Worm (Caenorhabditis elegans) whole organism, midembryonic: ENCODE results near the gene ZC84.1.

Source experiments
- T22C8.4 ChIP-seq: fragments of 200-800 bp; sonication (Bioruptor generic); IDR thresholded peaks from 2 replicates; pipeline ENCODE4 v1.3.6; 2022; ENCODE audit warnings: missing genetic modification characterization, missing compliant biosample characterization
- cog-1 ChIP-seq: sonication (generic microtip); optimal IDR thresholded peaks from 2 replicates; lab custom pipeline; 2016; ENCODE audit warnings: missing genetic modification characterization, missing compliant biosample characterization
- flt-1 ChIP-seq: fragments of 200-800 bp; sonication (Bioruptor generic); IDR thresholded peaks from 2 replicates; pipeline ENCODE4 v1.3.6; 2022; ENCODE audit warnings: missing genetic modification characterization, missing compliant biosample characterization
- klf-2 ChIP-seq: fragments of 200-800 bp; sonication (Bioruptor generic); conservative IDR thresholded peaks from 2 replicates; pipeline ENCODE4 v1.3.6; 2022; ENCODE audit warnings: missing genetic modification reagents, missing genetic modification characterization, missing compliant biosample characterization
- med-1 ChIP-seq: sonication (generic microtip); optimal IDR thresholded peaks from 2 replicates; lab custom pipeline; 2017; ENCODE audit warnings: missing genetic modification characterization, mild to moderate bottlenecking, missing compliant biosample characterization, antibody characterized with exemption, missing genetic modification reagents; ENCODE audit not compliant: insufficient read depth
- ref-1 ChIP-seq: fragments of 200-800 bp; sonication (Bioruptor generic); conservative IDR thresholded peaks from 2 replicates; pipeline ENCODE4 v1.3.6; 2022; ENCODE audit warnings: missing genetic modification reagents, missing genetic modification characterization, missing compliant biosample characterization
- tab-1 ChIP-seq: fragments of 200-800 bp; sonication (Bioruptor generic); IDR thresholded peaks from 2 replicates; pipeline ENCODE4 v1.3.6; 2022; ENCODE audit warnings: missing genetic modification characterization, missing compliant biosample characterization
- ztf-23 ChIP-seq: fragments of 200-800 bp; sonication (Bioruptor generic); IDR thresholded peaks from 2 replicates; pipeline ENCODE4 v1.3.6; 2022; ENCODE audit warnings: missing genetic modification reagents, missing genetic modification characterization, missing compliant biosample characterization
- ztf-29 ChIP-seq: fragments of 200-800 bp; sonication (Bioruptor generic); IDR thresholded peaks from 2 replicates; pipeline ENCODE4 v1.3.6; 2022; ENCODE audit warnings: missing genetic modification reagents, missing genetic modification characterization, missing compliant biosample characterization

ce11 chrIII:9162634-9163118 lies 43.4 kb downstream of the ZC84.1 start, which contains the start of gene dgk-3:
- TF ChIP-seq ztf-23 (GFP tag; lab: Robert Waterston, UW), result no peak
- TF ChIP-seq klf-2 (GFP tag; lab: Robert Waterston, UW), result no peak
- no peak for TF ChIP-seq flt-1 (GFP tag; lab: Robert Waterston, UW)
- no peak for TF ChIP-seq med-1 (GFP tag; lab: Kevin White, UChicago)
- no peak for TF ChIP-seq T22C8.4 (GFP tag; lab: Robert Waterston, UW)
- TF ChIP-seq ref-1 (GFP tag; lab: Robert Waterston, UW), result no peak
- no peak for TF ChIP-seq cog-1 (tag; lab: Kevin White, UChicago)
- TF ChIP-seq tab-1 (GFP tag; lab: Robert Waterston, UW), result no peak
- no peak for TF ChIP-seq ztf-29 (GFP tag; lab: Robert Waterston, UW)
